Worm (Caenorhabditis elegans) whole organism, late embryonic: Measurements from ENCODE around the gene srab-11.

Source experiments
- F13H6.1 ChIP-seq: sonication (generic microtip); optimal IDR thresholded peaks from 2 replicates; lab custom pipeline; 2016; ENCODE audit warnings: missing genetic modification characterization, missing compliant biosample characterization
- ahr-1 ChIP-seq: sonication (generic microtip); optimal IDR thresholded peaks from 2 replicates; lab custom pipeline; 2016; ENCODE audit warnings: missing genetic modification characterization, missing compliant biosample characterization
- dmd-4 ChIP-seq: sonication (generic microtip); optimal IDR thresholded peaks from 2 replicates; lab custom pipeline; 2016; ENCODE audit warnings: borderline replicate concordance, missing genetic modification characterization, missing compliant biosample characterization

ce11 chrV:3107450-3107849 lies 39.4 kb downstream of the srab-11 start, which contains the start of gene str-68:
- TF ChIP-seq ahr-1 (tag; lab: Kevin White, UChicago) (no peak), F13H6.1 (tag; lab: Kevin White, UChicago) (no peak), dmd-4 (tag; lab: Kevin White, UChicago) (no peak)
